Fruit fly (Drosophila melanogaster): ENCODE results near the gene ko.
A peak's percentile ranks its signal among the peaks of the same experiment; 100 is the strongest.

Gene ko

dm6 chr3L:21172527-21173253, 41.7 kb upstream of the ko start, which contains the start of the genes chb and AsnS:
Gene chb (plus strand): TSS chr3L:21172853.
Gene AsnS (plus strand): TSS chr3L:21173118.
- TF ChIP-seq Ets98B (GFP tag; IDR thresholded peaks at IDR 0.05) (peak; percentile 91), CG17806 (tag; optimal IDR thresholded peaks at IDR 0.05) (peak; percentile 89), D1 (tag; optimal IDR thresholded peaks at IDR 0.05) (peak; percentile 75), Snoo (tag; optimal IDR thresholded peaks at IDR 0.05) (peak; percentile 83), CG4496 (GFP tag; IDR thresholded peaks at IDR 0.05) (peak; percentile 95), CG13204 (GFP tag; optimal IDR thresholded peaks at IDR 0.05) (no peak), CG10348 (GFP tag; IDR thresholded peaks at IDR 0.05) (peak; percentile 50; the same call in 1 of the 2 replicates), CG15710 (tag; optimal IDR thresholded peaks at IDR 0.05) (peak; percentile 72), CG34367 (tag; optimal IDR thresholded peaks at IDR 0.05) (peak; percentile 72), fd96Ca (GFP tag; IDR thresholded peaks at IDR 0.05) (no peak), CG8159 (tag; optimal IDR thresholded peaks at IDR 0.05) (peak; percentile 82), gl (tag; optimal IDR thresholded peaks at IDR 0.05) (peak; percentile 46), CG14655 (GFP tag; optimal IDR thresholded peaks at IDR 0.05) (peak; percentile 50), CG32121 (GFP tag; IDR thresholded peaks at IDR 0.05) (peak; percentile 89), EcR (GFP tag; optimal IDR thresholded peaks at IDR 0.05) (peak; percentile 77), Pif1A (GFP tag; optimal IDR thresholded peaks at IDR 0.05) (peak; percentile 73), CG12605 (GFP tag; IDR thresholded peaks at IDR 0.05) (peak; percentile 78), CG8301 (tag; optimal IDR thresholded peaks at IDR 0.05) (peak; percentile 69), CG9948 (tag; optimal IDR thresholded peaks at IDR 0.05) (peak; percentile 82), rn (GFP tag; IDR thresholded peaks at IDR 0.05) (peak; percentile 58; the same call in 1 of the 2 replicates), Pif1B (GFP tag; optimal IDR thresholded peaks at IDR 0.05) (peak; percentile 39)

dm6 chr3L:21171905-21172304, 40.9 kb upstream of the ko start, which contains the start of gene Ac78C:
Gene Ac78C (minus strand): TSS chr3L:21171930.
- TF ChIP-seq CG32121 (GFP tag; IDR thresholded peaks at IDR 0.05) = peak; percentile 94
- peak; percentile 80 for TF ChIP-seq Pif1B (GFP tag; optimal IDR thresholded peaks at IDR 0.05)
- peak; percentile 97 for TF ChIP-seq CG4496 (GFP tag; IDR thresholded peaks at IDR 0.05)
- TF ChIP-seq fd96Ca (GFP tag; IDR thresholded peaks at IDR 0.05) = peak; percentile 93
- peak; percentile 42 for TF ChIP-seq CG13204 (GFP tag; optimal IDR thresholded peaks at IDR 0.05)
- peak; percentile 68 for TF ChIP-seq rn (GFP tag; IDR thresholded peaks at IDR 0.05)
- peak; percentile 47 for TF ChIP-seq D1 (tag; optimal IDR thresholded peaks at IDR 0.05)
- TF ChIP-seq Pif1A (GFP tag; optimal IDR thresholded peaks at IDR 0.05) = peak; percentile 91
- TF ChIP-seq CG15710 (tag; optimal IDR thresholded peaks at IDR 0.05) = peak; percentile 80
- peak; percentile 80 for TF ChIP-seq CG17806 (tag; optimal IDR thresholded peaks at IDR 0.05)
- peak; percentile 72 for TF ChIP-seq CG8159 (tag; optimal IDR thresholded peaks at IDR 0.05)
- peak; percentile 75 for TF ChIP-seq CG9948 (tag; optimal IDR thresholded peaks at IDR 0.05)
- TF ChIP-seq CG10348 (GFP tag; IDR thresholded peaks at IDR 0.05) = no peak
- TF ChIP-seq CG34367 (tag; optimal IDR thresholded peaks at IDR 0.05) = peak; percentile 67
- peak; percentile 81 for TF ChIP-seq CG14655 (GFP tag; optimal IDR thresholded peaks at IDR 0.05)
- TF ChIP-seq Ets98B (GFP tag; IDR thresholded peaks at IDR 0.05) = peak; percentile 93
- TF ChIP-seq EcR (GFP tag; optimal IDR thresholded peaks at IDR 0.05) = no peak
- peak; percentile 79 for TF ChIP-seq gl (tag; optimal IDR thresholded peaks at IDR 0.05)
- TF ChIP-seq CG8301 (tag; optimal IDR thresholded peaks at IDR 0.05) = peak; percentile 83
- TF ChIP-seq Snoo (tag; optimal IDR thresholded peaks at IDR 0.05) = peak; percentile 87
- peak; percentile 92 for TF ChIP-seq CG12605 (GFP tag; IDR thresholded peaks at IDR 0.05)

dm6 chr3L:21145841-21146395, 15.0 kb upstream of the ko start:
- TF ChIP-seq CG8301 (tag; optimal IDR thresholded peaks at IDR 0.05) = no peak
- no peak for TF ChIP-seq Ets98B (GFP tag; IDR thresholded peaks at IDR 0.05)
- no peak for TF ChIP-seq CG14655 (GFP tag; optimal IDR thresholded peaks at IDR 0.05)
- no peak for TF ChIP-seq CG4496 (GFP tag; IDR thresholded peaks at IDR 0.05)
- TF ChIP-seq D1 (tag; optimal IDR thresholded peaks at IDR 0.05) = no peak
- no peak for TF ChIP-seq fd96Ca (GFP tag; IDR thresholded peaks at IDR 0.05)
- no peak for TF ChIP-seq CG34367 (tag; optimal IDR thresholded peaks at IDR 0.05)
- TF ChIP-seq rn (GFP tag; IDR thresholded peaks at IDR 0.05) = no peak
- no peak for TF ChIP-seq CG32121 (GFP tag; IDR thresholded peaks at IDR 0.05)
- TF ChIP-seq CG12605 (GFP tag; IDR thresholded peaks at IDR 0.05) = no peak
- no peak for TF ChIP-seq CG13204 (GFP tag; optimal IDR thresholded peaks at IDR 0.05)
- no peak for TF ChIP-seq Snoo (tag; optimal IDR thresholded peaks at IDR 0.05)
- no peak for TF ChIP-seq CG17806 (tag; optimal IDR thresholded peaks at IDR 0.05)
- no peak for TF ChIP-seq Pif1B (GFP tag; optimal IDR thresholded peaks at IDR 0.05)
- TF ChIP-seq gl (tag; optimal IDR thresholded peaks at IDR 0.05) = no peak
- TF ChIP-seq EcR (GFP tag; optimal IDR thresholded peaks at IDR 0.05) = no peak
- TF ChIP-seq Pif1A (GFP tag; optimal IDR thresholded peaks at IDR 0.05) = no peak
- TF ChIP-seq CG10348 (GFP tag; IDR thresholded peaks at IDR 0.05) = no peak
- TF ChIP-seq CG9948 (tag; optimal IDR thresholded peaks at IDR 0.05) = no peak
- TF ChIP-seq CG15710 (tag; optimal IDR thresholded peaks at IDR 0.05) = no peak

- no peak for TF ChIP-seq Pif1A (GFP tag; optimal IDR thresholded peaks at IDR 0.05)
- TF ChIP-seq CG12605 (GFP tag; IDR thresholded peaks at IDR 0.05) = no peak
- TF ChIP-seq CG17806 (tag; optimal IDR thresholded peaks at IDR 0.05) = no peak
- TF ChIP-seq CG10348 (GFP tag; IDR thresholded peaks at IDR 0.05) = no peak
- no peak for TF ChIP-seq rn (GFP tag; IDR thresholded peaks at IDR 0.05)
- no peak for TF ChIP-seq CG14655 (GFP tag; optimal IDR thresholded peaks at IDR 0.05)
Observed at dm6 chr3L:21136253-21136652, 5.3 kb upstream of the ko start, which contains the start of gene CG10565. Gene CG10565 (minus strand): TSS chr3L:21136353.

dm6 chr3L:21135850-21136249, 4.9 kb upstream of the ko start:
- 0 out of 2 replicates have a peak, but pooled peaks have one; percentile 13 for TF ChIP-seq CG12605 (GFP tag; IDR thresholded peaks at IDR 0.05)
- no peak for TF ChIP-seq CG8301 (tag; optimal IDR thresholded peaks at IDR 0.05)
